Worm (Caenorhabditis elegans) whole organism, late embryonic: Measurements from ENCODE around the gene oac-23.

Experiments
- ceh-14 ChIP-seq: sonication (generic microtip); optimal IDR thresholded peaks from 2 replicates; lab custom pipeline; 2016; ENCODE audit warnings: missing genotype, missing genetic modification characterization, missing compliant biosample characterization
- elt-2 ChIP-seq: sonication (generic microtip); optimal IDR thresholded peaks from 2 replicates; lab custom pipeline; 2016; ENCODE audit warnings: missing genetic modification reagents, missing genetic modification characterization, missing compliant biosample characterization
- hlh-13 ChIP-seq: fragments of 200-800 bp; sonication (Bioruptor generic); optimal IDR thresholded peaks from 2 replicates; lab custom pipeline; 2018; ENCODE audit warnings: mild to moderate bottlenecking, missing genetic modification characterization, missing compliant biosample characterization
- nhr-232 ChIP-seq: sonication (generic microtip); optimal IDR thresholded peaks from 2 replicates; lab custom pipeline; 2016; ENCODE audit warnings: missing genetic modification characterization, missing compliant biosample characterization
- odd-2 ChIP-seq: sonication (generic microtip); optimal IDR thresholded peaks from 2 replicates; lab custom pipeline; 2017; ENCODE audit warnings: antibody characterized with exemption, mild to moderate bottlenecking, missing genetic modification characterization, missing compliant biosample characterization
- pag-3 ChIP-seq: sonication (generic microtip); optimal IDR thresholded peaks from 2 replicates; lab custom pipeline; 2016; ENCODE audit warnings: missing compliant biosample characterization, missing genetic modification characterization, borderline replicate concordance
- pax-1 ChIP-seq: fragments of 150-350 bp; optimal IDR thresholded peaks from 2 replicates; lab custom pipeline; 2014; ENCODE audit warnings: missing biosample characterization, missing genetic modification characterization
- pha-4 ChIP-seq: fragments of 150-350 bp; optimal IDR thresholded peaks from 2 replicates; lab custom pipeline; 2018; ENCODE audit warnings: missing biosample characterization, missing genetic modification reagents, missing genetic modification characterization
- sdc-2 ChIP-seq: sonication (generic microtip); optimal IDR thresholded peaks from 2 replicates; lab custom pipeline; 2016; ENCODE audit warnings: missing genotype, missing genetic modification characterization, missing compliant biosample characterization
- tbx-2 ChIP-seq: sonication (generic microtip); optimal IDR thresholded peaks from 2 replicates; lab custom pipeline; 2016; ENCODE audit warnings: missing genetic modification characterization, missing compliant biosample characterization
- tbx-7 ChIP-seq: sonication (generic microtip); optimal IDR thresholded peaks from 2 replicates; lab custom pipeline; 2016; ENCODE audit warnings: missing genotype, missing genetic modification characterization, missing compliant biosample characterization
- unc-3 ChIP-seq, 2 experiments: fragments of 200-800 bp in 1 of 2; sonication (Bioruptor generic) in 1 of 2; sonication (generic microtip) in 1 of 2; conservative IDR thresholded peaks in 1 of 2; optimal IDR thresholded peaks in 1 of 2; 2 replicates each; pipeline versions ENCODE4 v1.3.6 to Lab custom; 2016 to 2022; ENCODE audit warnings: missing compliant biosample characterization in 2 of 2, missing genetic modification characterization in 2 of 2, missing genetic modification reagents in 1 of 2
- unc-55 ChIP-seq: sonication (generic microtip); optimal IDR thresholded peaks from 2 replicates; lab custom pipeline; 2017; ENCODE audit warnings: missing biosample characterization, missing genetic modification reagents, missing genetic modification characterization
- ztf-16 ChIP-seq: sonication (generic microtip); optimal IDR thresholded peaks from 2 replicates; lab custom pipeline; 2017; ENCODE audit warnings: missing genetic modification characterization, missing compliant biosample characterization

DNA sequence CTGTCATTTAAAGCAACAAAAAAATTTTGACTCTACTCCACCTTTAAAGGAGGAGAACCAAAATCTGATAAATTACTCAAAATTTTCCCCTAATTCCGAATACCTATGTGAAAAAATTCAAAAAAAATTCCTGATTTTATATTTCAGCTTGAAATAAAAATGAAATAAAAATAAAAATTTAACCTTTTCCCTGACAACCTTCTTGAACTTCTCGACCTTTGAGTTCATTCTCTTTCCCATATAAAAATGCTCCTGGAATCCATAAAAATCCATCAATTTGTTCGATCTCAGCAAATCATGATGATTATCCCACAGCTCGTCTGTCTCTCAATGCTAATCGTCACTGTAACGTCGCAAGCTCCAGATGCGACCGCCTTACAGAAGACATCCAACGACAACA is 21.7 kb downstream of the oac-23 start, which contains the start of gene F56D6.6:
- TF ChIP-seq nhr-232 (no peak), sdc-2 (tag; lab: Kevin White, UChicago) (no peak), ceh-14 (tag; lab: Kevin White, UChicago) (no peak), tbx-7 (no peak), odd-2 (no peak), pax-1 (no peak), ztf-16 (tag; lab: Kevin White, UChicago) (no peak), unc-55 (GFP tag; lab: Kevin White, UChicago) (no peak), pag-3 (no peak), tbx-2 (tag; lab: Kevin White, UChicago) (no peak), elt-2 (no peak), unc-3 (GFP tag; conservative IDR thresholded peaks at IDR 0.05; lab: Robert Waterston, UW) (no peak), unc-3 (tag; optimal IDR thresholded peaks at IDR 0.05; lab: Kevin White, UChicago) (no peak), hlh-13 (GFP tag; lab: Kevin White, UChicago) (no peak), pha-4 (tag; lab: Kevin White, UChicago) (no peak)
